Worm (Caenorhabditis elegans) whole organism, late embryonic: Measurements from ENCODE around the gene srx-44.

ENCODE experiments used
- C08G9.2 ChIP-seq: sonication (generic microtip); optimal IDR thresholded peaks from 2 replicates; lab custom pipeline; 2016; ENCODE audit warnings: mild to moderate bottlenecking, missing genetic modification characterization, moderate library complexity, missing compliant biosample characterization
- F13H6.1 ChIP-seq: sonication (generic microtip); optimal IDR thresholded peaks from 2 replicates; lab custom pipeline; 2016; ENCODE audit warnings: missing genetic modification characterization, missing compliant biosample characterization
- K02D7.2 ChIP-seq: sonication (generic microtip); optimal IDR thresholded peaks from 2 replicates; lab custom pipeline; 2017; ENCODE audit warnings: mild to moderate bottlenecking, missing genetic modification characterization, missing compliant biosample characterization
- K09A11.1 ChIP-seq: sonication (generic microtip); optimal IDR thresholded peaks from 2 replicates; lab custom pipeline; 2017; ENCODE audit warnings: antibody characterized with exemption, mild to moderate bottlenecking, missing genetic modification characterization, missing compliant biosample characterization; ENCODE audit not compliant: insufficient read depth
- Y22D7AL.16 ChIP-seq: sonication (generic microtip); optimal IDR thresholded peaks from 2 replicates; lab custom pipeline; 2016; ENCODE audit warnings: missing genetic modification characterization, missing compliant biosample characterization
- ahr-1 ChIP-seq: sonication (generic microtip); optimal IDR thresholded peaks from 2 replicates; lab custom pipeline; 2016; ENCODE audit warnings: missing genetic modification characterization, missing compliant biosample characterization
- ceh-14 ChIP-seq: sonication (generic microtip); optimal IDR thresholded peaks from 2 replicates; lab custom pipeline; 2016; ENCODE audit warnings: missing genotype, missing genetic modification characterization, missing compliant biosample characterization
- ceh-18 ChIP-seq: sonication (generic microtip); optimal IDR thresholded peaks from 2 replicates; lab custom pipeline; 2016; ENCODE audit warnings: missing genetic modification characterization, missing compliant biosample characterization
- ceh-19 ChIP-seq: fragments of 200-800 bp; sonication (Bioruptor generic); optimal IDR thresholded peaks from 2 replicates; lab custom pipeline; 2018; ENCODE audit warnings: mild to moderate bottlenecking, missing genetic modification characterization, missing compliant biosample characterization
- ceh-2 ChIP-seq: sonication (generic microtip); optimal IDR thresholded peaks from 2 replicates; lab custom pipeline; 2016; ENCODE audit warnings: missing genotype, missing genetic modification characterization, missing compliant biosample characterization
- ceh-22 ChIP-seq: sonication (generic microtip); optimal IDR thresholded peaks from 2 replicates; lab custom pipeline; 2017; ENCODE audit warnings: missing biosample characterization, missing genetic modification characterization
- ceh-24 ChIP-seq: sonication (generic microtip); optimal IDR thresholded peaks from 2 replicates; lab custom pipeline; 2016; ENCODE audit warnings: mild to moderate bottlenecking, missing genetic modification characterization, missing compliant biosample characterization
- ceh-31 ChIP-seq: sonication (generic microtip); optimal IDR thresholded peaks from 2 replicates; lab custom pipeline; 2016; ENCODE audit warnings: missing genetic modification characterization, missing compliant biosample characterization
- ceh-34 ChIP-seq: sonication (generic microtip); optimal IDR thresholded peaks from 2 replicates; lab custom pipeline; 2016; ENCODE audit warnings: mild to moderate bottlenecking, missing genetic modification characterization, missing compliant biosample characterization
- ceh-45 ChIP-seq: fragments of 200-800 bp; sonication (Bioruptor generic); IDR thresholded peaks from 2 replicates; pipeline ENCODE4 v1.3.6; 2022; ENCODE audit warnings: missing genetic modification reagents, missing genetic modification characterization, missing compliant biosample characterization
- ceh-48 ChIP-seq: sonication (generic microtip); optimal IDR thresholded peaks from 2 replicates; lab custom pipeline; 2016; ENCODE audit warnings: missing genetic modification characterization, inconsistent platforms, missing compliant biosample characterization
- ceh-6 ChIP-seq: fragments of 200-800 bp; sonication (Bioruptor generic); optimal IDR thresholded peaks from 2 replicates; lab custom pipeline; 2018; ENCODE audit warnings: mild to moderate bottlenecking, missing genetic modification characterization, missing compliant biosample characterization
- dmd-4 ChIP-seq: sonication (generic microtip); optimal IDR thresholded peaks from 2 replicates; lab custom pipeline; 2016; ENCODE audit warnings: borderline replicate concordance, missing genetic modification characterization, missing compliant biosample characterization
- dve-1 ChIP-seq: sonication (generic microtip); optimal IDR thresholded peaks from 2 replicates; lab custom pipeline; 2017; ENCODE audit warnings: antibody characterized with exemption, mild to moderate bottlenecking, missing genetic modification characterization, missing compliant biosample characterization
- elt-2 ChIP-seq: sonication (generic microtip); optimal IDR thresholded peaks from 2 replicates; lab custom pipeline; 2016; ENCODE audit warnings: missing genetic modification reagents, missing genetic modification characterization, missing compliant biosample characterization
- ets-4 ChIP-seq: sonication (generic microtip); optimal IDR thresholded peaks from 2 replicates; lab custom pipeline; 2016; ENCODE audit warnings: missing genetic modification characterization, missing compliant biosample characterization
- fax-1 ChIP-seq: sonication (generic microtip); optimal IDR thresholded peaks from 2 replicates; lab custom pipeline; 2016; ENCODE audit warnings: missing genotype, missing genetic modification characterization, missing compliant biosample characterization
- fkh-6 ChIP-seq: sonication (generic microtip); optimal IDR thresholded peaks from 2 replicates; lab custom pipeline; 2016; ENCODE audit warnings: missing genetic modification characterization, missing compliant biosample characterization
- gmeb-2 ChIP-seq: sonication (generic microtip); optimal IDR thresholded peaks from 2 replicates; lab custom pipeline; 2016; ENCODE audit warnings: missing genetic modification characterization, inconsistent platforms, missing compliant biosample characterization
- hlh-15 ChIP-seq: sonication (generic microtip); optimal IDR thresholded peaks from 2 replicates; lab custom pipeline; 2016; ENCODE audit warnings: missing genetic modification characterization, missing compliant biosample characterization
- hlh-8 ChIP-seq: sonication (generic microtip); optimal IDR thresholded peaks from 2 replicates; lab custom pipeline; 2016; ENCODE audit warnings: missing genotype, missing genetic modification characterization, missing compliant biosample characterization
- lim-6 ChIP-seq: sonication (generic microtip); optimal IDR thresholded peaks from 2 replicates; lab custom pipeline; 2016; ENCODE audit warnings: missing genetic modification characterization, missing compliant biosample characterization
- lin-11 ChIP-seq: fragments of 200-800 bp; sonication (Bioruptor generic); optimal IDR thresholded peaks from 2 replicates; lab custom pipeline; 2018; ENCODE audit warnings: mild to moderate bottlenecking, missing genetic modification characterization, missing compliant biosample characterization
- mec-3 ChIP-seq: sonication (generic microtip); optimal IDR thresholded peaks from 2 replicates; lab custom pipeline; 2016; ENCODE audit warnings: borderline replicate concordance, missing genetic modification characterization, missing compliant biosample characterization
- nhr-11 ChIP-seq: fragments of 150-350 bp; optimal IDR thresholded peaks from 2 replicates; lab custom pipeline; 2014; ENCODE audit warnings: missing biosample characterization, missing genetic modification characterization
- npax-4 ChIP-seq: sonication (generic microtip); optimal IDR thresholded peaks from 2 replicates; lab custom pipeline; 2016; ENCODE audit warnings: missing genetic modification characterization, missing compliant biosample characterization
- pag-3 ChIP-seq: sonication (generic microtip); optimal IDR thresholded peaks from 2 replicates; lab custom pipeline; 2016; ENCODE audit warnings: missing compliant biosample characterization, missing genetic modification characterization, borderline replicate concordance
- pax-1 ChIP-seq: fragments of 150-350 bp; optimal IDR thresholded peaks from 2 replicates; lab custom pipeline; 2014; ENCODE audit warnings: missing biosample characterization, missing genetic modification characterization
- pha-2 ChIP-seq: sonication (generic microtip); optimal IDR thresholded peaks from 2 replicates; lab custom pipeline; 2017; ENCODE audit warnings: mild to moderate bottlenecking, missing genetic modification characterization, missing compliant biosample characterization
- pha-4 ChIP-seq: fragments of 150-350 bp; optimal IDR thresholded peaks from 2 replicates; lab custom pipeline; 2018; ENCODE audit warnings: missing biosample characterization, missing genetic modification reagents, missing genetic modification characterization
- pros-1 ChIP-seq: fragments of 150-350 bp; optimal IDR thresholded peaks from 2 replicates; lab custom pipeline; 2014; ENCODE audit warnings: missing biosample characterization, missing genetic modification reagents, missing genetic modification characterization
- ref-2 ChIP-seq: sonication (generic microtip); optimal IDR thresholded peaks from 2 replicates; lab custom pipeline; 2016; ENCODE audit warnings: missing genetic modification characterization, missing compliant biosample characterization
- rnt-1 ChIP-seq: sonication (generic microtip); optimal IDR thresholded peaks from 2 replicates; lab custom pipeline; 2016; ENCODE audit warnings: missing genetic modification characterization, missing compliant biosample characterization
- sdc-2 ChIP-seq: sonication (generic microtip); optimal IDR thresholded peaks from 2 replicates; lab custom pipeline; 2016; ENCODE audit warnings: missing genotype, missing genetic modification characterization, missing compliant biosample characterization
- syd-9 ChIP-seq: sonication (generic microtip); optimal IDR thresholded peaks from 2 replicates; lab custom pipeline; 2016; ENCODE audit warnings: mild to moderate bottlenecking, missing genetic modification characterization, moderate library complexity, missing compliant biosample characterization
- tbx-7 ChIP-seq: sonication (generic microtip); optimal IDR thresholded peaks from 2 replicates; lab custom pipeline; 2016; ENCODE audit warnings: missing genotype, missing genetic modification characterization, missing compliant biosample characterization
- unc-42 ChIP-seq: sonication (generic microtip); optimal IDR thresholded peaks from 2 replicates; lab custom pipeline; 2016; ENCODE audit warnings: missing genotype, missing genetic modification characterization, missing compliant biosample characterization
- unc-55 ChIP-seq: sonication (generic microtip); optimal IDR thresholded peaks from 2 replicates; lab custom pipeline; 2017; ENCODE audit warnings: missing biosample characterization, missing genetic modification reagents, missing genetic modification characterization
- zip-5 ChIP-seq: sonication (generic microtip); optimal IDR thresholded peaks from 2 replicates; lab custom pipeline; 2016; ENCODE audit warnings: missing genetic modification characterization, missing compliant biosample characterization
- ztf-16 ChIP-seq: sonication (generic microtip); optimal IDR thresholded peaks from 2 replicates; lab custom pipeline; 2017; ENCODE audit warnings: missing genetic modification characterization, missing compliant biosample characterization

srx-44 gene

DNA sequence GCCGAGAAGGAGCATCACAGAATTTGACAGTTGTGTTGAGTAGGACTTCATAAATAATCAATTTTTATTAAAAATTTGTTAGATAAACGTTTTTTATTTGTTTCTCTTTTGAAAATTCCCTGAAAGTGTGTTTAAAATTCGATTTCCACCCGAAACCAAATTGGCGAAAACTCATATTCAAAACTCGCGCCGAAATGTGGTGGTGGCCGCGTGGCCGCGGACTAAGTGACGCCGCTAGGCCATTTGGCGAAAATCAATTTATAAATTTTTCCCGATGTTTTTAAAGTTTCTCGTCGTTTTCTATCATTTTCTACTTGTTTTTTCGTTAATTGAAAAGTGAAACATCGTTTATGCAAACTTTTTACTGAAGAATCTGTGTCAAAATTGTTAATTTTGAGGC is 2.5 kb downstream of the srx-44 start:
- TF ChIP-seq lin-11 (tag; lab: Kevin White, UChicago), result no peak
- TF ChIP-seq C08G9.2 (tag; lab: Kevin White, UChicago), result peak; percentile 94
- TF ChIP-seq ets-4 (tag; lab: Kevin White, UChicago), result peak; percentile 72
- no peak for TF ChIP-seq syd-9 (tag; lab: Kevin White, UChicago)
- peak; percentile 47 for TF ChIP-seq sdc-2 (tag; lab: Kevin White, UChicago)
- TF ChIP-seq unc-42, result peak; percentile 58
- TF ChIP-seq elt-2 (tag; lab: Kevin White, UChicago), result peak; percentile 38
- no peak for TF ChIP-seq ceh-19 (GFP tag; lab: Kevin White, UChicago)
- TF ChIP-seq ceh-2 (tag; lab: Kevin White, UChicago), result peak; percentile 90
- TF ChIP-seq K09A11.1, result no peak
- peak; percentile 93 for TF ChIP-seq ceh-31 (tag; lab: Kevin White, UChicago)
- no peak for TF ChIP-seq pha-4 (tag; lab: Kevin White, UChicago)
- peak; percentile 29 for TF ChIP-seq ceh-48 (tag; lab: Kevin White, UChicago)
- TF ChIP-seq npax-4 (tag; lab: Kevin White, UChicago), result no peak
- no peak for TF ChIP-seq pag-3
- TF ChIP-seq ceh-14 (tag; lab: Kevin White, UChicago), result peak; percentile 72
- peak; percentile 28 for TF ChIP-seq rnt-1
- peak; percentile 53 for TF ChIP-seq ref-2 (tag; lab: Kevin White, UChicago)
- peak; percentile 43 for TF ChIP-seq fax-1 (tag; lab: Kevin White, UChicago)
- peak; percentile 35 for TF ChIP-seq F13H6.1 (tag; lab: Kevin White, UChicago)
- TF ChIP-seq tbx-7 (tag; lab: Kevin White, UChicago), result peak; percentile 85
- TF ChIP-seq mec-3 (tag; lab: Kevin White, UChicago), result no peak
- TF ChIP-seq gmeb-2 (tag; lab: Kevin White, UChicago), result peak; percentile 23
- no peak for TF ChIP-seq Y22D7AL.16 (tag; lab: Kevin White, UChicago)
- TF ChIP-seq hlh-8 (tag; lab: Kevin White, UChicago), result peak; percentile 74
- peak; percentile 57 for TF ChIP-seq ceh-34 (tag; lab: Kevin White, UChicago)
- TF ChIP-seq ztf-16 (tag; lab: Kevin White, UChicago), result peak; percentile 6
- peak; percentile 57 for TF ChIP-seq lim-6
- peak; percentile 68 for TF ChIP-seq zip-5 (tag; lab: Kevin White, UChicago)
- no peak for TF ChIP-seq unc-55
- TF ChIP-seq ceh-6 (GFP tag; lab: Kevin White, UChicago), result no peak

DNA sequence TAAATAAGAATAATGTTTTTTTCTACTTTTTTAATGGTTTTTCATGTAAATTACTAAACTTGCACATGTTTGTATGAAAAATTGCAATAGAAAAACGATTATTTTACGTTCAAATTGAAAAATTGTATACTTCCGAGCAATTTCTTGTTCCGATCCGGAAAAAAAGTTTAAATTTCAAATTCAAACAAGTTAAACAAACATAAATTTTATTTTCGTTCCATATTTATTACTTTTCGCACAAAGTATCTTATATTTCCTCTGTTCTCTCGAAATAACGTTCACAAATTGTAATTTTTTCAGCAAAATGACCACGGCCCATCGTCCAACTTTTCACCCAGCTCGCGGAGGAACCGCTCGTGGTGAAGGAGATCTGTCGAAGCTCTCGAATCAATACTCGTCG is 2.9 kb downstream of the srx-44 start, which contains the start of gene cwc-15:
Gene cwc-15 (plus strand): TSS at position 301 of the 400 bp plus-strand sequence.
- TF ChIP-seq ceh-18 (tag; lab: Kevin White, UChicago) (no peak), zip-5 (tag; lab: Kevin White, UChicago) (no peak), ahr-1 (no peak), dmd-4 (tag; lab: Kevin White, UChicago) (no peak), ceh-48 (tag; lab: Kevin White, UChicago) (no peak), dve-1 (tag; lab: Kevin White, UChicago) (no peak), ceh-22 (tag; lab: Kevin White, UChicago) (no peak), fax-1 (tag; lab: Kevin White, UChicago) (no peak), ref-2 (tag; lab: Kevin White, UChicago) (no peak), elt-2 (tag; lab: Kevin White, UChicago) (no peak), pax-1 (tag; lab: Kevin White, UChicago) (no peak), tbx-7 (tag; lab: Kevin White, UChicago) (no peak)

DNA sequence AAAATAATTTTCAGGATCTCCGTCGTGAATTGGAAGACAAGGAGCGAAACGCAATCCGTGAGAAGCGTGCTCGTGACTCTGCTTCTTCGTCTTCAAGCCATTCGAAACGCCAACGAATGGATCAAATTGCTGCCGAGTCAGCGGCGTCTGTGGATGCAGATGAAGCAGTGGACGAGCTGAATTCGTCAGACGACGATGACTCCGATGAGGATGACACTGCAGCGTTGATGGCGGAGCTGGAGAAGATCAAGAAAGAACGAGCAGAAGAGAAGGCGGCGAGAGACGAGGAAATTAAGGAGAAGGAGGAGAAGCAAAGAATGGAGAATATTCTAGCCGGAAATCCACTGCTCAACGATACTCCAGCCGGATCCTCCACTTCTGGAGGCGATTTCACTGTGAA is 3.4 kb downstream of the srx-44 start:
- no peak for TF ChIP-seq sdc-2 (tag; lab: Kevin White, UChicago)
- no peak for TF ChIP-seq nhr-11 (tag; lab: Kevin White, UChicago)
- no peak for TF ChIP-seq pros-1 (tag; lab: Kevin White, UChicago)
- no peak for TF ChIP-seq ceh-18 (tag; lab: Kevin White, UChicago)
- no peak for TF ChIP-seq fkh-6
- no peak for TF ChIP-seq ceh-24 (tag; lab: Kevin White, UChicago)
- TF ChIP-seq K02D7.2 (tag; lab: Kevin White, UChicago), result no peak
- no peak for TF ChIP-seq mec-3 (tag; lab: Kevin White, UChicago)
- no peak for TF ChIP-seq C08G9.2 (tag; lab: Kevin White, UChicago)
- no peak for TF ChIP-seq F13H6.1 (tag; lab: Kevin White, UChicago)
- TF ChIP-seq ceh-19 (GFP tag; lab: Kevin White, UChicago), result no peak
- no peak for TF ChIP-seq ceh-6 (GFP tag; lab: Kevin White, UChicago)
- no peak for TF ChIP-seq ceh-14 (tag; lab: Kevin White, UChicago)
- no peak for TF ChIP-seq Y22D7AL.16 (tag; lab: Kevin White, UChicago)
- TF ChIP-seq pha-2 (tag; lab: Kevin White, UChicago), result no peak
- TF ChIP-seq ceh-45 (GFP tag; lab: Robert Waterston, UW), result no peak
- TF ChIP-seq elt-2 (tag; lab: Kevin White, UChicago), result no peak
- TF ChIP-seq hlh-15 (tag; lab: Kevin White, UChicago), result no peak
- TF ChIP-seq ztf-16 (tag; lab: Kevin White, UChicago), result no peak
- no peak for TF ChIP-seq ceh-31 (tag; lab: Kevin White, UChicago)
- TF ChIP-seq, all 69 proteins: peak for 0
